Fruit fly (Drosophila melanogaster) whole organism, embryonic: ENCODE measurements around the gene ari-1.
A peak's percentile ranks its signal among the peaks of the same experiment; 100 is the strongest.

Experiments used
- Antp ChIP-seq: fragments of 200-800 bp; sonication (Bioruptor generic); optimal IDR thresholded peaks from 3 replicates; lab custom pipeline; 2016; ENCODE audit warnings: missing biosample characterization, missing genetic modification characterization
- Atf6 ChIP-seq: fragments of 200-800 bp; sonication (Bioruptor generic); IDR thresholded peaks from 2 replicates; pipeline ENCODE4 v1.3.6; 2022; ENCODE audit warnings: missing biosample characterization, missing genetic modification characterization
- CG10209 ChIP-seq: fragments of 200-800 bp; sonication (Bioruptor generic); optimal IDR thresholded peaks from 3 replicates; lab custom pipeline; 2017; ENCODE audit warnings: missing biosample characterization, mild to moderate bottlenecking, missing genetic modification characterization, missing genetic modification reagents
- CG1024 ChIP-seq: fragments of 200-800 bp; sonication (Bioruptor generic); IDR thresholded peaks from 2 replicates; pipeline ENCODE4 v1.3.6; 2022; ENCODE audit warnings: missing biosample characterization, missing genetic modification characterization
- CG10654 ChIP-seq: fragments of 200-800 bp; sonication (Bioruptor generic); optimal IDR thresholded peaks from 2 replicates; lab custom pipeline; 2016; ENCODE audit warnings: missing biosample characterization, missing genetic modification characterization
- CG12659 ChIP-seq: fragments of 200-800 bp; sonication (Bioruptor generic); optimal IDR thresholded peaks from 3 replicates; lab custom pipeline; 2017; ENCODE audit warnings: mild to moderate bottlenecking, missing biosample characterization, missing genetic modification reagents, missing genetic modification characterization
- CG13894 ChIP-seq: fragments of 200-800 bp; sonication (Bioruptor generic); optimal IDR thresholded peaks from 3 replicates; lab custom pipeline; 2018; ENCODE audit warnings: missing biosample characterization, mild to moderate bottlenecking, missing genetic modification characterization, moderate library complexity
- CG14860 ChIP-seq: fragments of 200-800 bp; sonication (Bioruptor generic); IDR thresholded peaks from 3 replicates; pipeline ENCODE4 v1.3.6; 2022; ENCODE audit warnings: missing biosample characterization, missing genetic modification characterization; ENCODE audit not compliant: partially characterized antibody
- CG1603 ChIP-seq: fragments of 200-800 bp; sonication (Bioruptor generic); optimal IDR thresholded peaks from 2 replicates; lab custom pipeline; 2019; ENCODE audit warnings: missing biosample characterization, mild to moderate bottlenecking, missing genetic modification characterization, moderate library complexity
- CG17328 ChIP-seq: fragments of 200-800 bp; sonication (Bioruptor generic); IDR thresholded peaks from 2 replicates; pipeline ENCODE4 v1.3.6; 2022; ENCODE audit warnings: missing biosample characterization, missing genetic modification characterization
- CG17385 ChIP-seq: fragments of 200-800 bp; sonication (Bioruptor generic); optimal IDR thresholded peaks from 3 replicates; lab custom pipeline; 2018; ENCODE audit warnings: missing biosample characterization, mild to moderate bottlenecking, missing genetic modification characterization
- CG2678 ChIP-seq: fragments of 200-800 bp; sonication (Bioruptor generic); optimal IDR thresholded peaks from 3 replicates; lab custom pipeline; 2019; ENCODE audit warnings: missing biosample characterization, mild to moderate bottlenecking, missing genetic modification characterization, moderate library complexity
- CG34224 ChIP-seq: fragments of 200-800 bp; sonication (Bioruptor generic); IDR thresholded peaks from 3 replicates; pipeline ENCODE4 v1.3.6; 2022; ENCODE audit warnings: missing biosample characterization, missing genetic modification characterization; ENCODE audit not compliant: partially characterized antibody
- CG34376 ChIP-seq: fragments of 200-800 bp; sonication (Bioruptor generic); optimal IDR thresholded peaks from 2 replicates; lab custom pipeline; 2018; ENCODE audit warnings: missing biosample characterization, mild to moderate bottlenecking, missing genetic modification characterization
- CG42726 ChIP-seq: fragments of 200-800 bp; sonication (Bioruptor generic); IDR thresholded peaks from 2 replicates; pipeline ENCODE4 v1.3.6; 2022; ENCODE audit warnings: missing biosample characterization, missing genetic modification characterization; ENCODE audit not compliant: partially characterized antibody
- CG6854 ChIP-seq: fragments of 200-800 bp; sonication (Bioruptor generic); optimal IDR thresholded peaks from 3 replicates; lab custom pipeline; 2017; ENCODE audit warnings: missing biosample characterization, mild to moderate bottlenecking, missing genetic modification characterization
- CG7928 ChIP-seq: fragments of 200-800 bp; sonication (Bioruptor generic); optimal IDR thresholded peaks from 2 replicates; lab custom pipeline; 2017; ENCODE audit warnings: missing biosample characterization, mild to moderate bottlenecking, missing genetic modification characterization
- CG9932 ChIP-seq: fragments of 200-800 bp; sonication (Bioruptor generic); IDR thresholded peaks from 2 replicates; pipeline ENCODE4 v1.3.6; 2022; ENCODE audit warnings: missing biosample characterization, missing genetic modification characterization
- Doc3 ChIP-seq: fragments of 200-800 bp; sonication (Bioruptor generic); IDR thresholded peaks from 3 replicates; pipeline ENCODE4 v1.3.6; 2022; ENCODE audit warnings: missing biosample characterization, missing genetic modification characterization; ENCODE audit not compliant: partially characterized antibody
- E2f2 ChIP-seq: fragments of 200-800 bp; sonication (Bioruptor generic); IDR thresholded peaks from 2 replicates; pipeline ENCODE4 v1.3.6; 2022; ENCODE audit warnings: missing biosample characterization, missing genetic modification characterization
- Fer1 ChIP-seq: fragments of 200-800 bp; sonication (Bioruptor generic); optimal IDR thresholded peaks from 2 replicates; lab custom pipeline; 2017; ENCODE audit warnings: missing biosample characterization, mild to moderate bottlenecking, missing genetic modification characterization
- H15 ChIP-seq: fragments of 200-800 bp; sonication (Bioruptor generic); IDR thresholded peaks from 3 replicates; pipeline ENCODE4 v1.3.6; 2022; ENCODE audit warnings: missing biosample characterization, missing genetic modification characterization
- HLHmδ ChIP-seq: fragments of 200-800 bp; sonication (Bioruptor generic); optimal IDR thresholded peaks from 2 replicates; lab custom pipeline; 2018; ENCODE audit warnings: missing biosample characterization, mild to moderate bottlenecking, missing genetic modification characterization, moderate library complexity
- Myb ChIP-seq: fragments of 200-800 bp; sonication (Bioruptor generic); optimal IDR thresholded peaks from 2 replicates; lab custom pipeline; 2016; ENCODE audit warnings: missing biosample characterization, missing genetic modification characterization
- NK7.1 ChIP-seq: fragments of 200-800 bp; sonication (Bioruptor generic); optimal IDR thresholded peaks from 3 replicates; lab custom pipeline; 2016; ENCODE audit warnings: missing biosample characterization, missing genetic modification characterization
- Oaz ChIP-seq: fragments of 200-800 bp; sonication (Bioruptor generic); IDR thresholded peaks from 2 replicates; pipeline ENCODE4 v1.3.6; 2022; ENCODE audit warnings: missing biosample characterization, missing genetic modification characterization
- Pdp1 ChIP-seq, 2 experiments: fragments of 200-800 bp; sonication (Bioruptor generic); optimal IDR thresholded peaks; 3 replicates each; lab custom pipeline; 2016; ENCODE audit warnings: missing biosample characterization in 2 of 2, missing genetic modification characterization in 2 of 2, mild to moderate bottlenecking in 1 of 2, moderate library complexity in 1 of 2
- Scr ChIP-seq: fragments of 200-800 bp; sonication (Bioruptor generic); IDR thresholded peaks from 2 replicates; pipeline ENCODE4 v1.3.6; 2022; ENCODE audit warnings: missing biosample characterization, missing genetic modification characterization; ENCODE audit not compliant: partially characterized antibody
- Sry-δ ChIP-seq: fragments of 200-800 bp; sonication (Bioruptor generic); optimal IDR thresholded peaks from 2 replicates; lab custom pipeline; 2016; ENCODE audit warnings: missing biosample characterization, missing genetic modification characterization
- amos ChIP-seq: fragments of 200-800 bp; sonication (Bioruptor generic); IDR thresholded peaks from 2 replicates; pipeline ENCODE4 v1.3.6; 2022; ENCODE audit warnings: missing biosample characterization, missing genetic modification characterization; ENCODE audit not compliant: partially characterized antibody
- bbx ChIP-seq: fragments of 200-800 bp; sonication (Bioruptor generic); IDR thresholded peaks from 2 replicates; pipeline ENCODE4 v1.3.6; 2022; ENCODE audit warnings: missing biosample characterization, missing genetic modification characterization; ENCODE audit not compliant: partially characterized antibody
- chinmo ChIP-seq: fragments of 200-800 bp; sonication (Bioruptor generic); IDR thresholded peaks from 4 replicates; pipeline ENCODE4 v1.3.6; 2022; ENCODE audit warnings: missing biosample characterization, missing genetic modification characterization; ENCODE audit not compliant: partially characterized antibody
- hb ChIP-seq: fragments of 200-800 bp; sonication (Bioruptor generic); IDR thresholded peaks from 3 replicates; pipeline ENCODE4 v1.3.6; 2022; ENCODE audit warnings: missing biosample characterization, missing genetic modification characterization; ENCODE audit not compliant: partially characterized antibody
- hbn ChIP-seq: fragments of 200-800 bp; sonication (Bioruptor generic); IDR thresholded peaks from 2 replicates; pipeline ENCODE4 v1.3.6; 2022; ENCODE audit warnings: missing biosample characterization, missing genetic modification characterization; ENCODE audit not compliant: partially characterized antibody
- inv ChIP-seq: fragments of 200-800 bp; sonication (Bioruptor generic); IDR thresholded peaks from 2 replicates; pipeline ENCODE4 v1.3.6; 2022; ENCODE audit warnings: missing biosample characterization, missing genetic modification characterization; ENCODE audit not compliant: partially characterized antibody
- lov ChIP-seq, 2 experiments: fragments of 200-800 bp in 1 of 2; fragments of >200 bp in 1 of 2; sonication (Bioruptor generic) in 1 of 2; IDR thresholded peaks in 1 of 2; optimal IDR thresholded peaks in 1 of 2; 2 replicates in 1 of 2; 3 replicates in 1 of 2; pipeline versions ENCODE4 v1.3.6 to Lab custom; 2017 to 2022; ENCODE audit warnings: missing biosample characterization in 1 of 2, missing genetic modification characterization in 1 of 2
- mld ChIP-seq: fragments of 200-800 bp; sonication (Bioruptor generic); IDR thresholded peaks from 3 replicates; pipeline ENCODE4 v1.3.6; 2022; ENCODE audit warnings: missing biosample characterization, missing genetic modification characterization; ENCODE audit not compliant: partially characterized antibody
- nerfin-2 ChIP-seq: fragments of 200-800 bp; sonication (Bioruptor generic); IDR thresholded peaks from 2 replicates; pipeline ENCODE4 v1.3.6; 2022; ENCODE audit warnings: missing biosample characterization, missing genetic modification characterization; ENCODE audit not compliant: partially characterized antibody
- p53 ChIP-seq: fragments of 200-800 bp; sonication (Bioruptor generic); optimal IDR thresholded peaks from 2 replicates; lab custom pipeline; 2016; ENCODE audit warnings: missing biosample characterization, missing genetic modification characterization
- pfk ChIP-seq: fragments of 200-800 bp; sonication (Bioruptor generic); optimal IDR thresholded peaks from 2 replicates; lab custom pipeline; 2018; ENCODE audit warnings: missing biosample characterization, mild to moderate bottlenecking, missing genetic modification characterization, moderate library complexity
- phol ChIP-seq: fragments of 200-800 bp; sonication (Bioruptor generic); optimal IDR thresholded peaks from 3 replicates; lab custom pipeline; 2018; ENCODE audit warnings: missing biosample characterization, mild to moderate bottlenecking, missing genetic modification characterization, moderate library complexity
- sna ChIP-seq: fragments of 200-800 bp; sonication (Bioruptor generic); IDR thresholded peaks from 2 replicates; pipeline ENCODE4 v1.3.6; 2022; ENCODE audit warnings: missing biosample characterization, missing genetic modification characterization; ENCODE audit not compliant: partially characterized antibody
- stwl ChIP-seq: fragments of 200-800 bp; sonication (Bioruptor generic); optimal IDR thresholded peaks from 3 replicates; lab custom pipeline; 2018; ENCODE audit warnings: missing biosample characterization, mild to moderate bottlenecking, missing genetic modification characterization, moderate library complexity
- trem ChIP-seq: fragments of 200-800 bp; optimal IDR thresholded peaks from 3 replicates; lab custom pipeline; 2019; ENCODE audit warnings: missing biosample characterization, mild to moderate bottlenecking, missing genetic modification characterization, moderate library complexity

ari-1 gene

dm6 chrX:18138297-18138696 is 713 bp upstream of the ari-1 start, which contains the start of gene CG43229 (continued):
- TF ChIP-seq Scr (GFP tag; lab: Robert Waterston, UW) (peak; percentile 67), CG7928 (no peak), Oaz (no peak), stwl (tag; lab: Kevin White, UChicago) (peak; percentile 82), inv (peak; percentile 69), CG14860 (peak; percentile 66), NK7.1 (GFP tag; lab: Kevin White, UChicago) (no peak), CG34224 (GFP tag; lab: Robert Waterston, UW) (peak; percentile 78), p53 (GFP tag; lab: Kevin White, UChicago) (no peak), pfk (GFP tag; lab: Kevin White, UChicago) (peak; percentile 81), Antp (GFP tag; lab: Kevin White, UChicago) (no peak), H15 (no peak), hb (GFP tag; lab: Robert Waterston, UW) (peak; percentile 71; the same call in 2 of the 3 replicates), E2f2 (peak; percentile 90), CG1024 (GFP tag; lab: Robert Waterston, UW) (no peak), chinmo (GFP tag; lab: Robert Waterston, UW) (peak; percentile 80; the same call in 2 of the 4 replicates), Doc3 (GFP tag; lab: Robert Waterston, UW) (peak; percentile 53; the same call in 1 of the 3 replicates), Myb (GFP tag; lab: Kevin White, UChicago) (peak; percentile 14), CG2678 (tag; lab: Kevin White, UChicago) (no peak), mld (peak; percentile 76), CG17385 (GFP tag; lab: Kevin White, UChicago) (peak; percentile 35), CG17328 (GFP tag; lab: Robert Waterston, UW) (no peak), CG34376 (GFP tag; lab: Kevin White, UChicago) (no peak), Fer1 (GFP tag; lab: Kevin White, UChicago) (no peak), trem (tag; lab: Kevin White, UChicago) (peak; percentile 11), bbx (peak; percentile 85), amos (GFP tag; lab: Robert Waterston, UW) (peak; percentile 87), nerfin-2 (GFP tag; lab: Robert Waterston, UW) (peak; percentile 71), HLHmδ (GFP tag; lab: Kevin White, UChicago) (no peak), lov (optimal IDR thresholded peaks at IDR 0.05; lab: Kevin White, UChicago) (no peak), lov (GFP tag; IDR thresholded peaks at IDR 0.05; lab: Robert Waterston, UW) (no peak), CG13894 (no peak), Atf6 (GFP tag; lab: Robert Waterston, UW) (0 out of 2 replicates have a peak, but pooled peaks have one; percentile 31), Sry-δ (GFP tag; lab: Kevin White, UChicago) (peak; percentile 40), CG42726 (GFP tag; lab: Robert Waterston, UW) (peak; percentile 85), phol (peak; percentile 17), sna (0 out of 2 replicates have a peak, but pooled peaks have one; percentile 37), CG12659 (GFP tag; lab: Kevin White, UChicago) (peak; percentile 2), hbn (GFP tag; lab: Robert Waterston, UW) (peak; percentile 61), CG1603 (tag; lab: Kevin White, UChicago) (peak; percentile 98), CG10209 (GFP tag; lab: Kevin White, UChicago) (no peak), CG10654 (GFP tag; lab: Kevin White, UChicago) (no peak), CG6854 (GFP tag; lab: Kevin White, UChicago) (no peak), CG9932 (peak; percentile 26; the same call in 1 of the 2 replicates), Pdp1 (GFP tag; optimal IDR thresholded peaks at IDR 0.05; lab: Kevin White, UChicago) (peak in 1 of 2 experiments; percentile 0)
